Worm (Caenorhabditis elegans): Measurements from ENCODE around the gene srh-113.

DNA sequence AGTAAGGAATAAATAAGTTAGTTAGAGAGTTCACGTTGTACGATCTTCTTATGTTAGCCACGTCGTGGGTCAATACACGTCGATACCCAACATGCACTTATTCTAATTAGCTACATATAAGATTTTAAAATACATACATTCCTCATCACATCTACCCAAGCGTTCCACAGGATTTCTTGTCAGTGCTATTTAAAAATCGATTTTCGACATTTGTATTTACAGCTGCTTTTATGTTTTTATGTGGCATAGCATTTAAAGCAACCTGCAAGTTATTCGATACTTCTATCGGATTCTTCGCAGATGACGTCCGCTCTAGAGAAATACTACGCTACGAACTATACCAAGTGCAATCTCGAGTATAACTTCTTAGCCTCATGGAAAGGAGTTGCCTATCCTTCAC, 42.6 kb downstream of the srh-113 start, which contains the start of gene srh-115:
- TF ChIP-seq med-1 (GFP tag; optimal IDR thresholded peaks at IDR 0.05; ENCODE audit: insufficient read depth) (no peak), flt-1 (GFP tag; IDR thresholded peaks at IDR 0.05) (no peak), ztf-23 (GFP tag; IDR thresholded peaks at IDR 0.05) (no peak), cog-1 (tag; optimal IDR thresholded peaks at IDR 0.05) (no peak)
